Fruit fly (Drosophila melanogaster): ENCODE measurements around the gene CG13970.

CG13970 gene

DNA sequence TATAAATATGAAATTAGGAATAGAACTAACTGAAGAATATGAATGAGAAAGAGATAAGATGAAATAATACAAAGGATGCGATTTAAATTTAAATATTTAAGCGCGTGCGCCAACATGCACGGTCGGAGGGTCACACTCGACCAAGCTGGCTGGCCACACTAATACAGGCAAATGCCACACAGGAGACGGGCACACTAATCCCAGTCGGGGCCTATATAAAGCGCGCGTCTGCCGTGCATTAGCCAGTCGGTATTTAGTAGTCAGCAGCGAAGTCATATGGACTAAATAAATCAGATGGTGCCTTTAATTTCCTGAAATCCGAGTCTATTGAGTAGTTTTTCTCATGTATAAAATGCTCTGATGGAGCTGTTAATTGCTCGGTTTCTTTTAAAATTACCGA is 44.4 kb upstream of the CG13970 start (continued):
- TF ChIP-seq p53 (GFP tag; optimal IDR thresholded peaks at IDR 0.05) (no peak), trh (GFP tag; optimal IDR thresholded peaks at IDR 0.05) (no peak), CG31388 (GFP tag; optimal IDR thresholded peaks at IDR 0.05) (no peak), CG2889 (GFP tag; IDR thresholded peaks at IDR 0.05) (no peak), Nf-YC (tag; optimal IDR thresholded peaks at IDR 0.05) (no peak), CG13775 (GFP tag; optimal IDR thresholded peaks at IDR 0.05) (no peak), chn (GFP tag; optimal IDR thresholded peaks at IDR 0.05) (no peak), Dp (GFP tag; optimal IDR thresholded peaks at IDR 0.05) (peak; percentile 98), CG11560 (tag; IDR thresholded peaks at IDR 0.05) (no peak), ase (GFP tag; IDR thresholded peaks at IDR 0.05) (no peak), sug (tag; optimal IDR thresholded peaks at IDR 0.05) (no peak), CG9727 (GFP tag; optimal IDR thresholded peaks at IDR 0.05) (no peak), seq (GFP tag; IDR thresholded peaks at IDR 0.05) (no peak), CG10209 (GFP tag; optimal IDR thresholded peaks at IDR 0.05) (no peak), kni (GFP tag; optimal IDR thresholded peaks at IDR 0.05) (no peak), CG9817 (tag; optimal IDR thresholded peaks at IDR 0.05) (no peak), gcm (GFP tag; optimal IDR thresholded peaks at IDR 0.05) (no peak), CG1529 (GFP tag; optimal IDR thresholded peaks at IDR 0.05) (no peak), lbe (GFP tag; optimal IDR thresholded peaks at IDR 0.05) (no peak), Spps (tag; optimal IDR thresholded peaks at IDR 0.05) (no peak), ATbp (GFP tag; optimal IDR thresholded peaks at IDR 0.05) (no peak), CG11695 (GFP tag; IDR thresholded peaks at IDR 0.05) (no peak), CG10543 (GFP tag; optimal IDR thresholded peaks at IDR 0.05) (no peak), CG12769 (tag; optimal IDR thresholded peaks at IDR 0.05) (no peak), usp (GFP tag; optimal IDR thresholded peaks at IDR 0.05) (no peak), Nf-YA (GFP tag; IDR thresholded peaks at IDR 0.05) (no peak), Sry-β (GFP tag; optimal IDR thresholded peaks at IDR 0.05) (no peak), crp (GFP tag; optimal IDR thresholded peaks at IDR 0.05) (no peak), Fer2 (tag; optimal IDR thresholded peaks at IDR 0.05) (no peak), CG3995 (GFP tag; optimal IDR thresholded peaks at IDR 0.05) (no peak), CG1792 (GFP tag; optimal IDR thresholded peaks at IDR 0.05) (no peak), MESR4 (GFP tag; optimal IDR thresholded peaks at IDR 0.05) (no peak), Oli (tag; optimal IDR thresholded peaks at IDR 0.05) (no peak), cad (GFP tag; optimal IDR thresholded peaks at IDR 0.05) (peak; percentile 26), BEAF-32 (GFP tag; optimal IDR thresholded peaks at IDR 0.05) (peak; percentile 38), CG17612 (GFP tag; IDR thresholded peaks at IDR 0.05) (0 out of 2 replicates have a peak, but pooled peaks have one; percentile 7), corto (GFP tag; optimal IDR thresholded peaks at IDR 0.05) (no peak), NFAT (GFP tag; IDR thresholded peaks at IDR 0.05) (peak; percentile 77), Elba2 (GFP tag; optimal IDR thresholded peaks at IDR 0.05) (peak; percentile 54), CG3847 (GFP tag; IDR thresholded peaks at IDR 0.05) (peak; percentile 86), fd3F (GFP tag; optimal IDR thresholded peaks at IDR 0.05) (no peak), nerfin-2 (GFP tag; IDR thresholded peaks at IDR 0.05; ENCODE audit: partially characterized antibody) (no peak; the same call in 1 of the 2 replicates), CG1603 (tag; optimal IDR thresholded peaks at IDR 0.05) (peak; percentile 63), dysf (GFP tag; IDR thresholded peaks at IDR 0.05) (no peak), mirr (GFP tag; optimal IDR thresholded peaks at IDR 0.05) (no peak), fd102C (GFP tag; optimal IDR thresholded peaks at IDR 0.05) (no peak), Ets65A (GFP tag) (peak; percentile 81), disco-r (GFP tag; optimal IDR thresholded peaks at IDR 0.05) (no peak), dmrt11E (tag; optimal IDR thresholded peaks at IDR 0.05) (no peak), Ptx1 (GFP tag; IDR thresholded peaks at IDR 0.05) (0 out of 2 replicates have a peak, but pooled peaks have one; percentile 12), danr (GFP tag; IDR thresholded peaks at IDR 0.05) (no peak), CG13123 (GFP tag; optimal IDR thresholded peaks at IDR 0.05) (no peak)

Measured in whole organism, embryonic.